Worm (Caenorhabditis elegans) whole organism, midembryonic: ENCODE data around the gene F08G2.7.

ENCODE experiments used
- T22C8.4 ChIP-seq: fragments of 200-800 bp; sonication (Bioruptor generic); IDR thresholded peaks from 2 replicates; pipeline ENCODE4 v1.3.6; 2022; ENCODE audit warnings: missing genetic modification characterization, missing compliant biosample characterization
- klf-2 ChIP-seq: fragments of 200-800 bp; sonication (Bioruptor generic); conservative IDR thresholded peaks from 2 replicates; pipeline ENCODE4 v1.3.6; 2022; ENCODE audit warnings: missing genetic modification reagents, missing genetic modification characterization, missing compliant biosample characterization
- med-1 ChIP-seq: sonication (generic microtip); optimal IDR thresholded peaks from 2 replicates; lab custom pipeline; 2017; ENCODE audit warnings: missing genetic modification characterization, mild to moderate bottlenecking, missing compliant biosample characterization, antibody characterized with exemption, missing genetic modification reagents; ENCODE audit not compliant: insufficient read depth
- ref-1 ChIP-seq: fragments of 200-800 bp; sonication (Bioruptor generic); conservative IDR thresholded peaks from 2 replicates; pipeline ENCODE4 v1.3.6; 2022; ENCODE audit warnings: missing genetic modification reagents, missing genetic modification characterization, missing compliant biosample characterization
- ztf-23 ChIP-seq: fragments of 200-800 bp; sonication (Bioruptor generic); IDR thresholded peaks from 2 replicates; pipeline ENCODE4 v1.3.6; 2022; ENCODE audit warnings: missing genetic modification reagents, missing genetic modification characterization, missing compliant biosample characterization
- ztf-29 ChIP-seq: fragments of 200-800 bp; sonication (Bioruptor generic); IDR thresholded peaks from 2 replicates; pipeline ENCODE4 v1.3.6; 2022; ENCODE audit warnings: missing genetic modification reagents, missing genetic modification characterization, missing compliant biosample characterization

ce11 chrII:13834380-13835194 is 6.4 kb downstream of the F08G2.7 start:
- peak; percentile 74 for TF ChIP-seq ref-1 (GFP tag; lab: Robert Waterston, UW)
- peak; percentile 91 for TF ChIP-seq ztf-23 (GFP tag; lab: Robert Waterston, UW)
- TF ChIP-seq ztf-29 (GFP tag; lab: Robert Waterston, UW) = peak; percentile 79
- peak; percentile 31 for TF ChIP-seq med-1 (GFP tag; lab: Kevin White, UChicago)
- TF ChIP-seq klf-2 (GFP tag; lab: Robert Waterston, UW) = peak; percentile 84
- peak; percentile 83 for TF ChIP-seq T22C8.4
